Fruit fly (Drosophila melanogaster): ENCODE data around the gene Mfap1.

DNA sequence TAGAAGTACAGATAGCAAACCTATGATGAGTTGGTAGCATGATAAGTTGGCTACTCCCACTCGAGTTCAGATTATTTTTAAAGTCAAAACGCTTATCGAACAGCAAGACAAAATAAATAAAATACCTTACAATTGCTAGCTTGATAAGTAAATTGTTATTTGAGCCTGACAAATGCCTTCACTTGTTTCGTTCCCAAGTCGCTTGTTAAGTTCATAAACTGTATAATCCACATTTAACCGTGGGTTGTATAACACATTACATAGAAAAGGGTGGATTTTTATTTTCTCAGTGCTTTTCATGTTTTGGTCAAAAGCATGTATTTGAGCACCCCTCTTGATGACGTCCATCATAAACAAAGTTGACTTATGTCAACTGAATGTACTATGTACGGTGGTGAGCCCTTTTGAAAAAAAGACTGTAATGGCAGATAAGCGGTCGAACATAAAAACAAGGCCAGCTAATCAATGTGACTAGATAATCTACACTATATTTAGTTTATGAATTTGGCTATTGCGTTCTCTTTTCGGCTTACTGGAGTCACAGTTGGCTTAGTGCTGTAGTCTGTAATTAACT lies 28.0 kb downstream of the Mfap1 start:
- TF ChIP-seq usp (GFP tag; optimal IDR thresholded peaks at IDR 0.05) (no peak), EcR (GFP tag; optimal IDR thresholded peaks at IDR 0.05) (no peak), CG8478 (optimal IDR thresholded peaks at IDR 0.05) (no peak), Dll (optimal IDR thresholded peaks at IDR 0.05) (no peak), pan (optimal IDR thresholded peaks at IDR 0.05) (no peak)
